Worm (Caenorhabditis elegans): ENCODE results near the gene sra-31.

DNA sequence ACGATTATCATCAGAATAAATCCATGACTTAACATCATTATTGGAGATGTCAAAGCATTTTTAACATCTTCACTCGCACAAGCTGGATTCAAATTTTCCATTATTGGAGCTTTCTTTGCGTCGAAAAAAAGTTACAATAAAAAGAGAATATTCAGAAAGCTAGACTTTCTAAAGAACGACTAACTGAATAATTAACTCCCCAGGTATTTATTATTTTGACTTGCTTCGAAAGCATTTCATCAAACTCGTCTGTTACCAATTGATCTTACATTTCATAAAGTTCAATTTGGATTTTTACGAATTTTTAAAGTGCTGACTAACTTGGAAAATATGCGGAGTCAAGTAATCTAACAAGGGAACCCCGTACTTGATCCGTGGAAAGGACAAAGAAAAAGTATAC is 2.6 kb downstream of the sra-31 start, which contains the start of gene sra-29:
- TF ChIP-seq W03F9.2 (tag; optimal IDR thresholded peaks at IDR 0.05) (no peak), him-1 (tag; optimal IDR thresholded peaks at IDR 0.05) (no peak), dao-5 (tag; optimal IDR thresholded peaks at IDR 0.05) (no peak)
